Worm (Caenorhabditis elegans): Measurements from ENCODE around the gene R06B9.5.

Gene R06B9.5

DNA sequence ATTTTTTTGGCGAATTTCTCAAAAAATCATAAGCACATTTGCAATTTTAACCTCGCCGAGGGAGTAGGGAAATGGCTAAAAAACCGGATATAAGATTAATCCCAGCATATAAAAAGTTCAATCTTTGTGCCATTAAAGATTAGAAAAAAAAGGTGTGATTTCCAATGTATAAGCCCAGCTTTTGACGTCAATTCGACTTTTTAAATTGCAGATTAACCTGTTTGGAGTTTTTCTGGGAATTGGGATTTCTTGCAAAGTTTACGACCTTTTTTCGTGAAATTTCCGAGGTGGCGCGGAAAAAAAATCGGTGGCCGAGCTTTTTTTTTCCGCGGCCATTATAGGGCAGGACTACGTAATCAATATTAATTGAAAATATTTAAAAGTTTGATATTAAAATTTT, 38.4 kb upstream of the R06B9.5 start:
- no peak for TF ChIP-seq ztf-4 (tag; optimal IDR thresholded peaks at IDR 0.05)
- TF ChIP-seq dsc-1 (tag; optimal IDR thresholded peaks at IDR 0.05): peak; percentile 86
- TF ChIP-seq nhr-90 (tag; optimal IDR thresholded peaks at IDR 0.05; ENCODE audit: poor library complexity): no peak
- TF ChIP-seq dpl-1 (GFP tag; optimal IDR thresholded peaks at IDR 0.05): no peak
- peak; percentile 19 for TF ChIP-seq nhr-47 (tag; optimal IDR thresholded peaks at IDR 0.05)
- TF ChIP-seq nhr-11 (tag; optimal IDR thresholded peaks at IDR 0.05): no peak
- peak; percentile 68 for TF ChIP-seq fkh-8 (tag; optimal IDR thresholded peaks at IDR 0.05)
- no peak for TF ChIP-seq nhr-12 (tag; optimal IDR thresholded peaks at IDR 0.05)
- TF ChIP-seq pax-3 (tag; optimal IDR thresholded peaks at IDR 0.05): peak; percentile 68

DNA sequence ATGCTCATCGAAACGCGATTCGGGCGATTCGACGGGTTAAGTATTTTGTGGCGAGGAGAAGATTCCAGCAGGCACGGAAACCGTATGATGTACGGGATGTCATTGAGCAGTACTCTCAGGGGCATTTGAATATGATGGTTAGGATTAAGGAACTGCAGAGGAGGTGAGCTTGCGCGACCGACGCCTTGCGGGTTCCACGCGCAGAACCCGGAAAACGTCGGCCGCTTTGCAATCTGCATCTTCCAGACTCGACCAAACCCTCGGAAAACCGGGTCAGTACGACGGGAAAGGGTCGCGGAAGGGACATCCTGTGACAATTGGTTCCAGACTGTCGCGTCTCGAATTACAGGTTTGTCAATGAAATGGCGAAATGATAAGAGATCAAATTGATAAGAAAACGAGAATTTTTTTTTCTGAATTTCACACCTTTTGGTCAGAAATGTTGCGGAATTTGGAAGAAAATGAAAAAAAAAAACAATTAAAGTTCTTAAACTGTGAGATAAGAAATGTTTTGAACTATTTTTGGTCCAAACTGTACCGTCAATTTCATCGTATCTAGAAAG, 24.5 kb upstream of the R06B9.5 start:
- no peak for TF ChIP-seq mab-9 (GFP tag; IDR thresholded peaks at IDR 0.05)
- TF ChIP-seq elt-2 (tag; optimal IDR thresholded peaks at IDR 0.05): peak; percentile 38

DNA sequence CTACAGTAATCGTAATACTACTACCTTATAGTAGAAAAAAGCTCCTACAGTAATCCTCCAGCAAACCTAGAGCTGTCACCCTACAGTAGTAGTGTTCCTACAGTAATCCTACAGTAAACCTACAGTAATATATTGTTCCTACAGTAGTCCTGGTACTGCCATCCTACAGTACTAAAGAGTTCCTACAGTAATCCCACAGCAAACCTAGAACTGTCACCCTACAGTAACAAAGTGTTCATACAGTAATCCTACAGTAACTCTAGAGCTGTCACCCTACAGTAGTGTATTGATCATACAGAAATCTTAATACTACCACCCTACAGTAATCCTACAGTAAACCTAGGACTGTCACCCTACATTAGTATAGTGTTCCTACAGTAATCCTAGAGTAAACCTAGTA, 22.9 kb upstream of the R06B9.5 start:
- TF ChIP-seq zag-1 (tag; optimal IDR thresholded peaks at IDR 0.05) (no peak), grh-1 (GFP tag; IDR thresholded peaks at IDR 0.05) (no peak), snu-23 (GFP tag; optimal IDR thresholded peaks at IDR 0.05) (no peak), ztf-11 (tag; optimal IDR thresholded peaks at IDR 0.05) (no peak), unc-98 (GFP tag; IDR thresholded peaks at IDR 0.05) (no peak), mab-9 (GFP tag; IDR thresholded peaks at IDR 0.05) (no peak), hpl-2 (GFP tag; optimal IDR thresholded peaks at IDR 0.05) (no peak), nhr-77 (tag; optimal IDR thresholded peaks at IDR 0.05) (no peak), nhr-47 (tag; optimal IDR thresholded peaks at IDR 0.05) (no peak), mep-1 (tag; optimal IDR thresholded peaks at IDR 0.05) (no peak), tlp-1 (tag; optimal IDR thresholded peaks at IDR 0.05) (no peak), swsn-7 (tag; optimal IDR thresholded peaks at IDR 0.05) (no peak), nhr-19 (GFP tag; conservative IDR thresholded peaks at IDR 0.05) (no peak), snpc-4 (tag; optimal IDR thresholded peaks at IDR 0.05) (no peak)

DNA sequence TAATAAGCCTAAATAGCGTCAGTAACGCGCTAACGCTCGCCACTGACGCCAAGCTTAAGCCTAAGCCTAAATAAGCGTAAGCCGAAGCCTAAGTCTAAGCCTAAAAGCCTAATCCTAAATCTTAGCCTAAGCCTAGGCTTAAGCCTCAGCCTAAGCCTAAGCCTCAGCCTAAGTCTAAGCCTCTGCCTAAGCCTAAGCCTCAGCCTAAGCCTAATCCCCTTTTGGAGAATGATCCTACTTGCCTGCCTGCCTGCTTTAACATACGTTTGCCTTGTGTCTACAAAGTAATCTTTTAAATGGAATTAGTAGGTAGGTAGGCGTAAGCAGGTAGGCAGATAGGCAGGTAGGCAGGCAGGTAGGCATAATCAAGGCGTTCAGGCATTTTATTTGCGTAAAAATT, 20.8 kb upstream of the R06B9.5 start:
- no peak for TF ChIP-seq mdl-1 (tag; optimal IDR thresholded peaks at IDR 0.05)
- TF ChIP-seq pqm-1 (tag; optimal IDR thresholded peaks at IDR 0.05): no peak
- no peak for TF ChIP-seq egl-13 (tag; optimal IDR thresholded peaks at IDR 0.05)
- no peak for TF ChIP-seq nhr-90 (tag; optimal IDR thresholded peaks at IDR 0.05; ENCODE audit: poor library complexity)
- no peak for TF ChIP-seq xbp-1 (tag; optimal IDR thresholded peaks at IDR 0.05)
- no peak for TF ChIP-seq isw-1 (GFP tag; IDR thresholded peaks at IDR 0.05)
- no peak for TF ChIP-seq unc-30 (tag; optimal IDR thresholded peaks at IDR 0.05)
- no peak for TF ChIP-seq sup-37 (GFP tag; optimal IDR thresholded peaks at IDR 0.05)
- no peak for TF ChIP-seq nhr-76 (tag; optimal IDR thresholded peaks at IDR 0.05)

DNA sequence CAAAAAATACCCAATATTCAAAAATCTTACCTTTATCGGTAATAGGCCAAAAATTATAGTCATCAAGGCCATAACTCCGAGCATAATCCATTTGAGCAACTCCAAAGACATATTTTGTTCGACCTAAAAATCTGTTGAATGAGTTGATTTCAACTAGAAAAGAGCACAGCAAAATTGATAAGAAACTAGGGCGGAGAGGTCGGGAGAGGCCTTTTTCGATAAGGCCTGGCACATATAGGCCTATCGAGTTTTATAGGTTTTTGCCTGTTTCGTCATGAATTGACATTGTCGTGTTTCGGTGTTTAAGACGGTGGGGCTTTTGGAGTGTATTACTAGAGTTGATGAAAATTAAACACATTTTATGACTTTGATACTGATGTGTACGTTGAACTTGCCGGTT, 20.4 kb upstream of the R06B9.5 start, which contains the start of gene zipt-2.3:
zipt-2.3 (minus strand) TSS at position 147 of the 400 bp plus-strand sequence.
- peak; percentile 56 for TF ChIP-seq elt-2 (tag; optimal IDR thresholded peaks at IDR 0.05)
- no peak for TF ChIP-seq fkh-4 (tag; optimal IDR thresholded peaks at IDR 0.05; ENCODE audit: borderline replicate concordance)

Measured in whole organism, L1 larva.